Fruit fly (Drosophila melanogaster): Measurements from ENCODE around the gene Blm.
A peak's percentile ranks its signal among the peaks of the same experiment; 100 is the strongest.

Gene Blm

dm6 chr3R:11741730-11742203 lies at the start of gene Blm, which contains the start of gene CG14722:
Blm (minus strand) TSS chr3R:11741783.
CG14722 (plus strand) TSS chr3R:11741890.
- TF ChIP-seq CTCF (optimal IDR thresholded peaks at IDR 0.05) (no peak), CG8478 (optimal IDR thresholded peaks at IDR 0.05) (no peak)

dm6 chr3R:11786695-11787226 lies 45.2 kb upstream of the Blm start, which contains the start of the genes prd1 and HisCl1:
prd1 (minus strand) TSS chr3R:11787014.
HisCl1 (plus strand) TSS chr3R:11787176.
- peak in 1 of 2 experiments; percentile 27 for TF ChIP-seq CTCF (optimal IDR thresholded peaks at IDR 0.05)
- no peak for TF ChIP-seq CG8478 (optimal IDR thresholded peaks at IDR 0.05)

dm6 chr3R:11780181-11780688 lies 38.7 kb upstream of the Blm start:
- TF ChIP-seq CG8478 (optimal IDR thresholded peaks at IDR 0.05) (no peak), CTCF (optimal IDR thresholded peaks at IDR 0.05) (no peak)

dm6 chr3R:11779357-11780018 lies 37.9 kb upstream of the Blm start:
- TF ChIP-seq CTCF (optimal IDR thresholded peaks at IDR 0.05) (no peak), CG8478 (optimal IDR thresholded peaks at IDR 0.05) (no peak)

dm6 chr3R:11778879-11779278 lies 37.3 kb upstream of the Blm start:
- no peak for TF ChIP-seq CG8478 (optimal IDR thresholded peaks at IDR 0.05)
- TF ChIP-seq CTCF (optimal IDR thresholded peaks at IDR 0.05): no peak

- TF ChIP-seq CG8478 (optimal IDR thresholded peaks at IDR 0.05) (no peak), CTCF (optimal IDR thresholded peaks at IDR 0.05) (peak in 1 of 2 experiments; percentile 22)
Measured at dm6 chr3R:11778012-11778865, 36.7 kb upstream of the Blm start.

- TF ChIP-seq CTCF (optimal IDR thresholded peaks at IDR 0.05) (no peak), CG8478 (optimal IDR thresholded peaks at IDR 0.05) (no peak)
Measured at dm6 chr3R:11777058-11777457, 35.5 kb upstream of the Blm start.

- TF ChIP-seq CG8478 (optimal IDR thresholded peaks at IDR 0.05) (no peak), CTCF (optimal IDR thresholded peaks at IDR 0.05) (no peak)
Measured at dm6 chr3R:11776068-11776767, 34.6 kb upstream of the Blm start.

dm6 chr3R:11775207-11775606 lies 33.6 kb upstream of the Blm start:
- TF ChIP-seq CG8478 (optimal IDR thresholded peaks at IDR 0.05): no peak
- no peak for TF ChIP-seq CTCF (optimal IDR thresholded peaks at IDR 0.05)

- no peak for TF ChIP-seq CG8478 (optimal IDR thresholded peaks at IDR 0.05)
- no peak for TF ChIP-seq CTCF (optimal IDR thresholded peaks at IDR 0.05)
Measured at dm6 chr3R:11773999-11774397, 32.4 kb upstream of the Blm start.

dm6 chr3R:11773325-11773998 lies 31.9 kb upstream of the Blm start:
- TF ChIP-seq CTCF (optimal IDR thresholded peaks at IDR 0.05) (no peak), CG8478 (optimal IDR thresholded peaks at IDR 0.05) (no peak)

dm6 chr3R:11772181-11772827 lies 30.7 kb upstream of the Blm start:
- TF ChIP-seq CTCF (optimal IDR thresholded peaks at IDR 0.05): no peak
- TF ChIP-seq CG8478 (optimal IDR thresholded peaks at IDR 0.05): no peak

- TF ChIP-seq CG8478 (optimal IDR thresholded peaks at IDR 0.05) (no peak), CTCF (optimal IDR thresholded peaks at IDR 0.05) (no peak)
Measured at dm6 chr3R:11771492-11771891, 29.9 kb upstream of the Blm start.

dm6 chr3R:11770733-11771132 lies 29.1 kb upstream of the Blm start:
- TF ChIP-seq CG8478 (optimal IDR thresholded peaks at IDR 0.05) (no peak), CTCF (optimal IDR thresholded peaks at IDR 0.05) (no peak)
